Worm (Caenorhabditis elegans) whole organism, young adult: Measurements from ENCODE around the gene C09E8.6.
A peak's percentile ranks its signal among the peaks of the same experiment; 100 is the strongest.
"Not testable (repeated sequence)": the region's sequence is repeated elsewhere in the genome, so short reads cannot be mapped to it uniquely, and the experiment has no call there.

ENCODE experiments used
- F10E7.11 ChIP-seq: sonication (generic microtip); optimal IDR thresholded peaks from 2 replicates; lab custom pipeline; 2017; ENCODE audit warnings: mild to moderate bottlenecking, missing genetic modification characterization, moderate library complexity, missing compliant biosample characterization
- F33H1.4 ChIP-seq: fragments of 200-800 bp; sonication (Bioruptor generic); IDR thresholded peaks from 2 replicates; pipeline ENCODE4 v1.3.6; 2022; ENCODE audit warnings: missing genetic modification reagents, missing genetic modification characterization, missing compliant biosample characterization
- F37B4.10 ChIP-seq: fragments of 200-800 bp; sonication (Bioruptor generic); IDR thresholded peaks from 2 replicates; pipeline ENCODE4 v1.3.6; 2022; ENCODE audit warnings: missing genetic modification characterization, missing compliant biosample characterization
- F52B5.7 ChIP-seq: sonication (generic microtip); optimal IDR thresholded peaks from 2 replicates; lab custom pipeline; 2016; ENCODE audit warnings: mild to moderate bottlenecking, missing genetic modification characterization, missing compliant biosample characterization
- F57C9.4 ChIP-seq: sonication (generic microtip); optimal IDR thresholded peaks from 2 replicates; lab custom pipeline; 2017; ENCODE audit warnings: mild to moderate bottlenecking, missing genetic modification characterization, missing compliant biosample characterization
- ama-1 ChIP-seq, 3 experiments: fragments of 150-350 bp in 1 of 3; sonication (generic microtip) in 2 of 3; optimal IDR thresholded peaks; 2 replicates each; lab custom pipeline; 2014 to 2018; ENCODE audit warnings: missing biosample characterization in 2 of 3, missing genetic modification characterization in 2 of 3, missing genetic modification reagents in 2 of 3
- atf-7 ChIP-seq: sonication (generic microtip); optimal IDR thresholded peaks from 2 replicates; lab custom pipeline; 2017; ENCODE audit warnings: mild to moderate bottlenecking, missing genetic modification characterization, missing compliant biosample characterization
- attf-3 ChIP-seq: fragments of 200-800 bp; sonication (Bioruptor generic); conservative IDR thresholded peaks from 2 replicates; pipeline ENCODE4 v1.3.6; 2022; ENCODE audit warnings: missing genetic modification reagents, missing genetic modification characterization, missing compliant biosample characterization
- attf-5 ChIP-seq: fragments of 200-800 bp; sonication (Bioruptor generic); optimal IDR thresholded peaks from 2 replicates; lab custom pipeline; 2018; ENCODE audit warnings: mild to moderate bottlenecking, missing genetic modification characterization, missing compliant biosample characterization
- bed-1 ChIP-seq: fragments of 200-800 bp; sonication (Bioruptor generic); IDR thresholded peaks from 2 replicates; pipeline ENCODE4 v1.3.6; 2022; ENCODE audit warnings: missing genetic modification reagents, missing genetic modification characterization, missing compliant biosample characterization
- ccch-3 ChIP-seq: fragments of 200-800 bp; sonication (Bioruptor generic); optimal IDR thresholded peaks from 2 replicates; lab custom pipeline; 2018; ENCODE audit warnings: mild to moderate bottlenecking, missing genetic modification characterization, missing compliant biosample characterization
- cebp-2 ChIP-seq: fragments of 200-800 bp; sonication (Bioruptor generic); IDR thresholded peaks from 2 replicates; pipeline ENCODE4 v1.3.6; 2022; ENCODE audit warnings: missing genetic modification characterization, missing compliant biosample characterization
- ceh-100 ChIP-seq: fragments of 200-800 bp; sonication (Bioruptor generic); IDR thresholded peaks from 2 replicates; pipeline ENCODE4 v1.3.6; 2022; ENCODE audit warnings: missing genetic modification reagents, missing genetic modification characterization, missing compliant biosample characterization
- gei-17 ChIP-seq: fragments of 200-800 bp; sonication (Bioruptor generic); optimal IDR thresholded peaks from 2 replicates; lab custom pipeline; 2018; ENCODE audit warnings: mild to moderate bottlenecking, missing genetic modification characterization, missing compliant biosample characterization
- hmg-1.2 ChIP-seq: fragments of 200-800 bp; sonication (Bioruptor generic); IDR thresholded peaks from 2 replicates; pipeline ENCODE4 v1.3.6; 2022; ENCODE audit warnings: missing genetic modification reagents, missing genetic modification characterization, missing compliant biosample characterization
- hrde-1 ChIP-seq: sonication (generic microtip); optimal IDR thresholded peaks from 2 replicates; lab custom pipeline; 2016; ENCODE audit warnings: missing genetic modification characterization, mild to moderate bottlenecking, missing compliant biosample characterization, moderate library complexity, missing genotype, missing genetic modification reagents, borderline replicate concordance
- lag-1 ChIP-seq: fragments of 200-800 bp; sonication (Bioruptor generic); IDR thresholded peaks from 2 replicates; pipeline ENCODE4 v1.3.6; 2022; ENCODE audit warnings: missing genetic modification reagents, missing genetic modification characterization, missing compliant biosample characterization
- lin-26 ChIP-seq: fragments of 200-800 bp; sonication (Bioruptor generic); IDR thresholded peaks from 2 replicates; pipeline ENCODE4 v1.3.6; 2022; ENCODE audit warnings: missing genetic modification reagents, missing genetic modification characterization, missing compliant biosample characterization
- lin-35 ChIP-seq, 3 experiments: fragments of 150-350 bp in 2 of 3; sonication (generic microtip) in 1 of 3; optimal IDR thresholded peaks; 2 replicates each; lab custom pipeline; 2014 to 2018; ENCODE audit warnings: missing biosample characterization in 3 of 3, missing genetic modification characterization in 3 of 3, missing genetic modification reagents in 3 of 3
- lin-40 ChIP-seq: sonication (generic microtip); optimal IDR thresholded peaks from 2 replicates; lab custom pipeline; 2016; ENCODE audit warnings: missing genetic modification characterization, mild to moderate bottlenecking, missing compliant biosample characterization, missing genotype, missing genetic modification reagents
- lir-1 ChIP-seq: fragments of 200-800 bp; sonication (Bioruptor generic); conservative IDR thresholded peaks from 2 replicates; pipeline ENCODE4 v1.3.6; 2022; ENCODE audit warnings: missing genetic modification reagents, missing genetic modification characterization, missing compliant biosample characterization
- lsy-27 ChIP-seq: sonication (generic microtip); optimal IDR thresholded peaks from 2 replicates; lab custom pipeline; 2017; ENCODE audit warnings: missing genetic modification characterization, mild to moderate bottlenecking, missing compliant biosample characterization, antibody characterized with exemption, missing genotype, borderline replicate concordance; ENCODE audit not compliant: insufficient read depth
- madf-8 ChIP-seq: fragments of 200-800 bp; sonication (Bioruptor generic); conservative IDR thresholded peaks from 2 replicates; pipeline ENCODE4 v1.3.6; 2022; ENCODE audit warnings: missing genetic modification reagents, missing genetic modification characterization, missing compliant biosample characterization
- mcd-1 ChIP-seq: fragments of 200-800 bp; sonication (Bioruptor generic); IDR thresholded peaks from 2 replicates; pipeline ENCODE4 v1.3.6; 2022; ENCODE audit warnings: missing genetic modification reagents, missing genetic modification characterization, missing compliant biosample characterization
- mxl-1 ChIP-seq: sonication (generic microtip); optimal IDR thresholded peaks from 2 replicates; lab custom pipeline; 2016; ENCODE audit warnings: missing genetic modification characterization, missing compliant biosample characterization
- nhr-27 ChIP-seq: fragments of 200-800 bp; sonication (Bioruptor generic); optimal IDR thresholded peaks from 2 replicates; lab custom pipeline; 2018; ENCODE audit warnings: mild to moderate bottlenecking, missing genetic modification characterization, moderate library complexity, missing compliant biosample characterization
- rcor-1 ChIP-seq: fragments of 200-800 bp; sonication (Bioruptor generic); IDR thresholded peaks from 2 replicates; pipeline ENCODE4 v1.3.6; 2022; ENCODE audit warnings: missing genetic modification reagents, missing genetic modification characterization, missing compliant biosample characterization
- snpc-4 ChIP-seq, 5 experiments: fragments of 150-350 bp in 1 of 5; sonication (generic microtip) in 4 of 5; optimal IDR thresholded peaks; 2 replicates each; lab custom pipeline; 2014 to 2018; ENCODE audit warnings: missing genetic modification characterization in 5 of 5, missing biosample characterization in 3 of 5, antibody characterized with exemption in 2 of 5, mild to moderate bottlenecking in 2 of 5, missing compliant biosample characterization in 2 of 5, missing genotype in 2 of 5, moderate library complexity in 2 of 5, missing genetic modification reagents in 1 of 5
- sptf-2 ChIP-seq: fragments of 200-800 bp; sonication (Bioruptor generic); optimal IDR thresholded peaks from 2 replicates; lab custom pipeline; 2018; ENCODE audit warnings: mild to moderate bottlenecking, missing genetic modification characterization, missing compliant biosample characterization
- tlf-1 ChIP-seq: fragments of 200-800 bp; sonication (Bioruptor generic); optimal IDR thresholded peaks from 2 replicates; lab custom pipeline; 2018; ENCODE audit warnings: mild to moderate bottlenecking, missing genetic modification characterization, missing compliant biosample characterization
- xnd-1 ChIP-seq: sonication (generic microtip); optimal IDR thresholded peaks from 2 replicates; lab custom pipeline; 2016; ENCODE audit warnings: missing genotype, missing genetic modification reagents, missing genetic modification characterization, missing compliant biosample characterization
- ztf-18 ChIP-seq: sonication (generic microtip); optimal IDR thresholded peaks from 2 replicates; lab custom pipeline; 2016; ENCODE audit warnings: missing genotype, mild to moderate bottlenecking, missing genetic modification characterization, missing compliant biosample characterization
- ztf-22 ChIP-seq: fragments of 200-800 bp; sonication (Bioruptor generic); optimal IDR thresholded peaks from 2 replicates; lab custom pipeline; 2018; ENCODE audit warnings: mild to moderate bottlenecking, missing genetic modification characterization, moderate library complexity, missing compliant biosample characterization
- ztf-28 ChIP-seq: fragments of 200-800 bp; sonication (Bioruptor generic); IDR thresholded peaks from 2 replicates; pipeline ENCODE4 v1.3.6; 2022; ENCODE audit warnings: missing genetic modification reagents, missing genetic modification characterization, missing compliant biosample characterization

C09E8.6 gene

ce11 chrII:591110-591509 lies 34.8 kb downstream of the C09E8.6 start, which contains the start of gene W08F4.10:
Gene W08F4.10 (minus strand): TSS chrII:591210.
- TF ChIP-seq rcor-1 (GFP tag; lab: Robert Waterston, UW) (no peak), ztf-22 (GFP tag; lab: Kevin White, UChicago) (no peak)
- TF ChIP-seq, all 124 proteins: peak for 0

DNA sequence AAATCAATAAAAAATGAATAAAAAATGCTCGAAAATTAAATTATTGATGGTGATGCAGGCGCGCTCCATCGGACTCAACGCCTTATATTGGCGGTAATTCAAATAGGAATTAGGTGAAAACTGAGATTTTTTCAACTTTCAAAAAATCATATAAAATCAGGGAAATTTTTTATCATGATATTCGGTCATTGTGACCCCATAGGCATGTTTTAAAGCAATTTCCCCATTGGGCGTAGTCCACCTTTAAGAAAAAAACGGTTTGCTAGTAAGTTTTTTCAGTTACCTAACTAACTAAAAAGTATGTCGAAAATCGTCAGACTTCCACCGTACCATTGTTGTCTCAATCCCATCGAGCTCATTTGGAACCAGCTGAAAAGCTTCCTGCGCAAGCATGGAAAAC lies 36.9 kb downstream of the C09E8.6 start, which contains the start of gene W08F4.1:
Gene W08F4.1 (plus strand): TSS at position 301 of the 400 bp plus-strand sequence.
- TF ChIP-seq lin-35 (GFP tag; optimal IDR thresholded peaks at IDR 0.05; lab: Kevin White, UChicago); F52B5.7 (tag; lab: Kevin White, UChicago); lag-1 (GFP tag; lab: Robert Waterston, UW): not testable (repeated sequence)

DNA sequence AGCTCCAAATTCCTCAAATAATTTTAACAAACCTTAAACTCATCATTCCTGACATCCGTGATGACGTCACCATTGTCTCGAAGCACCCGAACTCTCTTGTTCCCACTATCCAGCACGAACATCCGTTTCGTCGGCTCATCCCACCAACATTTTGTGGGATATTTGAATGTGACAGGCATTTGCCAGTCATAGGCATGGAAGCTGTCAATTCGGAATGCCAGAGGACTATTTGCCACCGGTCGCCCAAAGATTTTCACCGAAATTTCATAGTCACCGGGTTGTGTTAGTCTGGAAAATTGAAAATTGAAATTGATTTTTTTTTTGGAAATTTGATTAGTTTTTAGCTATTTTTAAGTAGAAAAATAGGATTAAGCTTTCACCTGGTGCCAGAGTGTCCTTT lies 40.4 kb downstream of the C09E8.6 start:
- TF ChIP-seq attf-3 (GFP tag; lab: Robert Waterston, UW) (no peak), F33H1.4 (GFP tag; lab: Robert Waterston, UW) (no peak), attf-5 (GFP tag; lab: Kevin White, UChicago) (no peak), lsy-27 (tag; lab: Kevin White, UChicago) (no peak), ztf-28 (GFP tag; lab: Robert Waterston, UW) (no peak), sptf-2 (GFP tag; lab: Kevin White, UChicago) (no peak), xnd-1 (tag; lab: Kevin White, UChicago) (no peak)

- TF ChIP-seq hmg-1.2 (GFP tag; lab: Robert Waterston, UW) (peak; percentile 60; the same call in 1 of the 2 replicates), ccch-3 (no peak)
Observed at ce11 chrII:601305-601704, 45.0 kb downstream of the C09E8.6 start.

ce11 chrII:602020-602419 lies 45.7 kb downstream of the C09E8.6 start, which contains the start of gene nhl-3:
Gene nhl-3 (minus strand): TSS chrII:602120.
- TF ChIP-seq ztf-22 (GFP tag; lab: Kevin White, UChicago) (no peak), mcd-1 (GFP tag; lab: Robert Waterston, UW) (no peak), lin-26 (GFP tag; lab: Robert Waterston, UW) (no peak), madf-8 (GFP tag; lab: Robert Waterston, UW) (no peak), mxl-1 (tag; lab: Kevin White, UChicago) (no peak), nhr-27 (tag; lab: Kevin White, UChicago) (no peak), ztf-18 (tag; lab: Kevin White, UChicago) (no peak), ama-1 (optimal IDR thresholded peaks at IDR 0.05; lab: Kevin White, UChicago) (no peak), ama-1 (GFP tag; optimal IDR thresholded peaks at IDR 0.05; lab: Kevin White, UChicago) (no peak), gei-17 (GFP tag; lab: Kevin White, UChicago) (no peak), F57C9.4 (tag; lab: Kevin White, UChicago) (no peak), cebp-2 (GFP tag; lab: Robert Waterston, UW) (no peak), bed-1 (GFP tag; lab: Robert Waterston, UW) (no peak), lir-1 (no peak), ceh-100 (GFP tag; lab: Robert Waterston, UW) (no peak), atf-7 (tag; lab: Kevin White, UChicago) (no peak), F37B4.10 (GFP tag; lab: Robert Waterston, UW) (no peak)

ce11 chrII:602969-603368 lies 46.7 kb downstream of the C09E8.6 start:
- TF ChIP-seq F10E7.11, result no peak
- TF ChIP-seq hmg-1.2 (GFP tag; lab: Robert Waterston, UW), result peak; percentile 61; the same call in 1 of the 2 replicates
- no peak for TF ChIP-seq tlf-1 (GFP tag; lab: Kevin White, UChicago)
- TF ChIP-seq snpc-4 (GFP tag; optimal IDR thresholded peaks at IDR 0.05; lab: Kevin White, UChicago), result no peak
- peak in 1 of 4 experiments; percentile 23 for TF ChIP-seq snpc-4 (tag; optimal IDR thresholded peaks at IDR 0.05; lab: Kevin White, UChicago)
- peak; percentile 40 for TF ChIP-seq attf-5 (GFP tag; lab: Kevin White, UChicago)
- TF ChIP-seq lin-40 (tag; lab: Kevin White, UChicago), result peak; percentile 7
- peak in 1 of 3 experiments; percentile 8 for TF ChIP-seq lin-35 (GFP tag; optimal IDR thresholded peaks at IDR 0.05; lab: Kevin White, UChicago)
- TF ChIP-seq hrde-1 (tag; lab: Kevin White, UChicago), result no peak
